Fruit fly (Drosophila melanogaster) whole organism, embryonic: ENCODE data around the gene IntS2.

Experiments
- Adf1 ChIP-seq: fragments of 200-800 bp; sonication (Bioruptor generic); IDR thresholded peaks from 2 replicates; pipeline ENCODE4 v1.3.6; 2022; ENCODE audit warnings: missing biosample characterization, missing genetic modification characterization
- Atf6 ChIP-seq: fragments of 200-800 bp; sonication (Bioruptor generic); IDR thresholded peaks from 2 replicates; pipeline ENCODE4 v1.3.6; 2022; ENCODE audit warnings: missing biosample characterization, missing genetic modification characterization
- CG10147 ChIP-seq: fragments of 200-800 bp; sonication (Bioruptor generic); optimal IDR thresholded peaks from 2 replicates; lab custom pipeline; 2019; ENCODE audit warnings: missing biosample characterization, mild to moderate bottlenecking, missing genetic modification characterization, moderate library complexity
- CG1024 ChIP-seq: fragments of 200-800 bp; sonication (Bioruptor generic); IDR thresholded peaks from 2 replicates; pipeline ENCODE4 v1.3.6; 2022; ENCODE audit warnings: missing biosample characterization, missing genetic modification characterization
- CG10321 ChIP-seq: fragments of 200-800 bp; sonication (Bioruptor generic); IDR thresholded peaks from 2 replicates; pipeline ENCODE4 v1.3.6; 2022; ENCODE audit warnings: missing biosample characterization, missing genetic modification characterization
- CG12769 ChIP-seq: fragments of 200-800 bp; sonication (Bioruptor generic); optimal IDR thresholded peaks from 2 replicates; lab custom pipeline; 2019; ENCODE audit warnings: missing biosample characterization, mild to moderate bottlenecking, missing genetic modification characterization, moderate library complexity
- CG13424 ChIP-seq: fragments of 200-800 bp; sonication (Bioruptor generic); optimal IDR thresholded peaks from 2 replicates; lab custom pipeline; 2019; ENCODE audit warnings: missing biosample characterization, mild to moderate bottlenecking, missing genetic modification characterization, moderate library complexity
- CG14860 ChIP-seq: fragments of 200-800 bp; sonication (Bioruptor generic); IDR thresholded peaks from 3 replicates; pipeline ENCODE4 v1.3.6; 2022; ENCODE audit warnings: missing biosample characterization, missing genetic modification characterization; ENCODE audit not compliant: partially characterized antibody
- CG15011 ChIP-seq: fragments of 200-800 bp; sonication (Bioruptor generic); optimal IDR thresholded peaks from 3 replicates; lab custom pipeline; 2018; ENCODE audit warnings: missing biosample characterization, mild to moderate bottlenecking, missing genetic modification characterization
- CG17912 ChIP-seq: fragments of 200-800 bp; sonication (Bioruptor generic); optimal IDR thresholded peaks from 2 replicates; lab custom pipeline; 2018; ENCODE audit warnings: missing biosample characterization, mild to moderate bottlenecking, missing genetic modification characterization
- CG2889 ChIP-seq: fragments of 200-800 bp; sonication (Bioruptor generic); IDR thresholded peaks from 3 replicates; pipeline ENCODE4 v1.3.6; 2022; ENCODE audit warnings: missing biosample characterization, missing genetic modification characterization
- CG31388 ChIP-seq: fragments of 200-800 bp; sonication (Bioruptor generic); optimal IDR thresholded peaks from 2 replicates; lab custom pipeline; 2016; ENCODE audit warnings: missing biosample characterization, missing genetic modification characterization
- CG3281 ChIP-seq: fragments of 200-800 bp; sonication (Bioruptor generic); optimal IDR thresholded peaks from 3 replicates; lab custom pipeline; 2017; ENCODE audit warnings: missing biosample characterization, mild to moderate bottlenecking, missing genetic modification characterization
- CG3995 ChIP-seq: fragments of 200-800 bp; sonication (Bioruptor generic); optimal IDR thresholded peaks from 3 replicates; lab custom pipeline; 2016; ENCODE audit warnings: missing biosample characterization, missing genetic modification characterization
- CG6813 ChIP-seq: fragments of 200-800 bp; sonication (Bioruptor generic); optimal IDR thresholded peaks from 2 replicates; lab custom pipeline; 2017; ENCODE audit warnings: missing biosample characterization, missing genetic modification characterization, mild to moderate bottlenecking, moderate library complexity, missing genetic modification reagents
- CG7963 ChIP-seq: fragments of 200-800 bp; sonication (Bioruptor generic); IDR thresholded peaks from 3 replicates; pipeline ENCODE4 v1.3.6; 2022; ENCODE audit warnings: missing biosample characterization, missing genetic modification characterization; ENCODE audit not compliant: partially characterized antibody
- CG8089 ChIP-seq: fragments of 200-800 bp; sonication (Bioruptor generic); optimal IDR thresholded peaks from 3 replicates; lab custom pipeline; 2016; ENCODE audit warnings: missing biosample characterization, missing genetic modification characterization
- D ChIP-seq, 2 experiments: fragments of 200-800 bp in 1 of 2; fragments of >200 bp in 1 of 2; sonication (Bioruptor generic) in 1 of 2; optimal IDR thresholded peaks; 2 replicates in 1 of 2; 3 replicates in 1 of 2; lab custom pipeline; 2017; ENCODE audit warnings: mild to moderate bottlenecking in 1 of 2, missing biosample characterization in 1 of 2, missing genetic modification characterization in 1 of 2, missing genetic modification reagents in 1 of 2
- Dip2 ChIP-seq: fragments of 200-800 bp; sonication (Bioruptor generic); IDR thresholded peaks from 2 replicates; pipeline ENCODE4 v1.3.6; 2022; ENCODE audit warnings: missing biosample characterization, missing genetic modification characterization
- Dip3 ChIP-seq: fragments of 200-800 bp; sonication (Bioruptor generic); optimal IDR thresholded peaks from 3 replicates; lab custom pipeline; 2016; ENCODE audit warnings: missing biosample characterization, missing genetic modification characterization
- Dp ChIP-seq: fragments of 200-800 bp; sonication (Bioruptor generic); optimal IDR thresholded peaks from 2 replicates; lab custom pipeline; 2018; ENCODE audit warnings: missing biosample characterization, mild to moderate bottlenecking, missing genetic modification characterization, moderate library complexity
- E2f2 ChIP-seq: fragments of 200-800 bp; sonication (Bioruptor generic); IDR thresholded peaks from 2 replicates; pipeline ENCODE4 v1.3.6; 2022; ENCODE audit warnings: missing biosample characterization, missing genetic modification characterization
- Elba2 ChIP-seq: fragments of 200-800 bp; sonication (Bioruptor generic); optimal IDR thresholded peaks from 3 replicates; lab custom pipeline; 2016; ENCODE audit warnings: missing biosample characterization, missing genetic modification characterization
- Gsc ChIP-seq: fragments of 200-800 bp; sonication (Bioruptor generic); IDR thresholded peaks from 2 replicates; pipeline ENCODE4 v1.3.6; 2022; ENCODE audit warnings: missing biosample characterization, missing genetic modification characterization
- HLH54F ChIP-seq: fragments of 200-800 bp; sonication (Bioruptor generic); optimal IDR thresholded peaks from 3 replicates; lab custom pipeline; 2016; ENCODE audit warnings: missing biosample characterization, missing genetic modification characterization
- Hmr ChIP-seq: fragments of 200-800 bp; sonication (Bioruptor generic); optimal IDR thresholded peaks from 3 replicates; lab custom pipeline; 2017; ENCODE audit warnings: mild to moderate bottlenecking, missing biosample characterization, missing genetic modification reagents, missing genetic modification characterization
- Hsf ChIP-seq: fragments of 200-800 bp; sonication (Bioruptor generic); optimal IDR thresholded peaks from 3 replicates; lab custom pipeline; 2016; ENCODE audit warnings: missing biosample characterization, missing genetic modification characterization
- Kr ChIP-seq: fragments of 200-800 bp; sonication (Bioruptor generic); optimal IDR thresholded peaks from 2 replicates; lab custom pipeline; 2017; ENCODE audit warnings: missing biosample characterization, mild to moderate bottlenecking, missing genetic modification characterization
- Med ChIP-seq: fragments of 200-800 bp; sonication (Bioruptor generic); peaks from one replicate; lab custom pipeline; 2016; ENCODE audit warnings: missing biosample characterization, missing genetic modification characterization, mild to moderate bottlenecking, inconsistent platforms, moderate library complexity
- NfI ChIP-seq: fragments of 200-800 bp; sonication (Bioruptor generic); optimal IDR thresholded peaks from 3 replicates; lab custom pipeline; 2018; ENCODE audit warnings: missing biosample characterization, mild to moderate bottlenecking, missing genetic modification characterization, moderate library complexity
- Scr ChIP-seq: fragments of 200-800 bp; sonication (Bioruptor generic); IDR thresholded peaks from 2 replicates; pipeline ENCODE4 v1.3.6; 2022; ENCODE audit warnings: missing biosample characterization, missing genetic modification characterization; ENCODE audit not compliant: partially characterized antibody
- Taf1 ChIP-seq: fragments of 200-800 bp; sonication (Bioruptor generic); IDR thresholded peaks from 2 replicates; pipeline ENCODE4 v1.3.6; 2022; ENCODE audit warnings: missing biosample characterization, missing genetic modification characterization
- Vsx1 ChIP-seq: fragments of 200-800 bp; sonication (Bioruptor generic); optimal IDR thresholded peaks from 2 replicates; lab custom pipeline; 2017; ENCODE audit warnings: missing biosample characterization, mild to moderate bottlenecking, missing genetic modification characterization, missing genetic modification reagents
- abd-A ChIP-seq: fragments of 200-800 bp; sonication (Bioruptor generic); optimal IDR thresholded peaks from 3 replicates; lab custom pipeline; 2019; ENCODE audit warnings: missing biosample characterization, mild to moderate bottlenecking, missing genetic modification characterization, moderate library complexity
- emc ChIP-seq: fragments of 200-800 bp; sonication (Bioruptor generic); optimal IDR thresholded peaks from 2 replicates; lab custom pipeline; 2016; ENCODE audit warnings: missing biosample characterization, missing genetic modification characterization
- esg ChIP-seq: fragments of 200-800 bp; sonication (Bioruptor generic); conservative IDR thresholded peaks from 2 replicates; pipeline ENCODE4 v1.3.6; 2022; ENCODE audit warnings: missing biosample characterization, missing genetic modification characterization
- fru ChIP-seq: fragments of >200 bp; optimal IDR thresholded peaks from 2 replicates; lab custom pipeline; 2017
- gsb ChIP-seq: fragments of 200-800 bp; sonication (Bioruptor generic); IDR thresholded peaks from 2 replicates; pipeline ENCODE4 v1.3.6; 2022; ENCODE audit warnings: missing biosample characterization, missing genetic modification characterization
- hb ChIP-seq: fragments of 200-800 bp; sonication (Bioruptor generic); IDR thresholded peaks from 3 replicates; pipeline ENCODE4 v1.3.6; 2022; ENCODE audit warnings: missing biosample characterization, missing genetic modification characterization; ENCODE audit not compliant: partially characterized antibody
- hkb ChIP-seq, 2 experiments: fragments of 200-800 bp in 1 of 2; fragments of >200 bp in 1 of 2; sonication (Bioruptor generic) in 1 of 2; IDR thresholded peaks in 1 of 2; optimal IDR thresholded peaks in 1 of 2; 2 replicates each; pipeline versions ENCODE4 v1.3.6 to Lab custom; 2017 to 2022; ENCODE audit warnings: missing biosample characterization in 1 of 2, missing genetic modification characterization in 1 of 2
- insv ChIP-seq, 2 experiments: fragments of 200-800 bp; sonication (Bioruptor generic); optimal IDR thresholded peaks; 3 replicates each; lab custom pipeline; 2016 to 2018; ENCODE audit warnings: missing biosample characterization in 2 of 2, missing genetic modification characterization in 2 of 2
- odd ChIP-seq: fragments of 200-800 bp; sonication (Bioruptor generic); optimal IDR thresholded peaks from 2 replicates; lab custom pipeline; 2017; ENCODE audit warnings: missing biosample characterization, mild to moderate bottlenecking, missing genetic modification characterization
- slbo ChIP-seq: fragments of 200-800 bp; sonication (Bioruptor generic); IDR thresholded peaks from 2 replicates; pipeline ENCODE4 v1.3.6; 2022; ENCODE audit warnings: missing biosample characterization, missing genetic modification characterization
- tgo ChIP-seq: fragments of 200-800 bp; sonication (Bioruptor generic); IDR thresholded peaks from 3 replicates; pipeline ENCODE4 v1.3.6; 2022; ENCODE audit warnings: missing biosample characterization, missing genetic modification characterization
- twi ChIP-seq: fragments of 200-800 bp; optimal IDR thresholded peaks from 2 replicates; lab custom pipeline; 2019; ENCODE audit warnings: missing biosample characterization, mild to moderate bottlenecking, missing genetic modification characterization, moderate library complexity
- unc-4 ChIP-seq: fragments of 200-800 bp; sonication (Bioruptor generic); IDR thresholded peaks from 2 replicates; pipeline ENCODE4 v1.3.6; 2022; ENCODE audit warnings: missing biosample characterization, missing genetic modification characterization; ENCODE audit not compliant: partially characterized antibody
- wek ChIP-seq: fragments of 200-800 bp; sonication (Bioruptor generic); optimal IDR thresholded peaks from 3 replicates; lab custom pipeline; 2018; ENCODE audit warnings: missing biosample characterization, mild to moderate bottlenecking, missing genetic modification characterization, moderate library complexity

IntS2 gene

dm6 chrX:17702738-17703570 lies 46.3 kb upstream of the IntS2 start, which contains the start of the genes CG8188 and par-6 (continued):
- TF ChIP-seq CG3281 (GFP tag; lab: Kevin White, UChicago) (peak; percentile 92), CG3995 (GFP tag; lab: Kevin White, UChicago) (peak; percentile 25), Gsc (GFP tag; lab: Robert Waterston, UW) (no peak), CG14860 (GFP tag; lab: Robert Waterston, UW) (peak; percentile 60; the same call in 2 of the 3 replicates), CG8089 (GFP tag; lab: Kevin White, UChicago) (peak; percentile 86), wek (peak; percentile 67), Atf6 (peak; percentile 87), gsb (peak; percentile 67), Dp (GFP tag; lab: Kevin White, UChicago) (peak; percentile 26), Dip2 (GFP tag; lab: Robert Waterston, UW) (no peak), slbo (GFP tag; lab: Robert Waterston, UW) (peak; percentile 94), Elba2 (GFP tag; lab: Kevin White, UChicago) (peak; percentile 89), CG13424 (tag; lab: Kevin White, UChicago) (peak; percentile 86), CG10147 (GFP tag; lab: Kevin White, UChicago) (peak; percentile 83), CG10321 (GFP tag; lab: Robert Waterston, UW) (peak; percentile 58; the same call in 1 of the 2 replicates), Vsx1 (GFP tag; lab: Kevin White, UChicago) (peak; percentile 49), esg (GFP tag; lab: Robert Waterston, UW) (peak; percentile 89), E2f2 (GFP tag; lab: Robert Waterston, UW) (peak; percentile 70), Hmr (peak; percentile 88), CG6813 (GFP tag; lab: Kevin White, UChicago) (peak; percentile 68), Dip3 (GFP tag; lab: Kevin White, UChicago) (peak; percentile 86), unc-4 (GFP tag; lab: Robert Waterston, UW) (peak; percentile 67), abd-A (tag; lab: Kevin White, UChicago) (no peak), NfI (peak; percentile 89), insv (GFP tag; optimal IDR thresholded peaks at IDR 0.05; lab: Kevin White, UChicago) (peak; percentile 63 to 92), HLH54F (GFP tag; lab: Kevin White, UChicago) (peak; percentile 88), tgo (peak; percentile 88), Hsf (GFP tag; lab: Kevin White, UChicago) (peak; percentile 92), odd (peak; percentile 73), CG2889 (GFP tag; lab: Robert Waterston, UW) (peak; percentile 81), Scr (GFP tag; lab: Robert Waterston, UW) (peak; percentile 79), D (optimal IDR thresholded peaks at IDR 0.05; lab: Kevin White, UChicago) (no peak), D (GFP tag; optimal IDR thresholded peaks at IDR 0.05; lab: Kevin White, UChicago) (peak; percentile 50), hb (peak; percentile 62; the same call in 2 of the 3 replicates), Adf1 (GFP tag; lab: Robert Waterston, UW) (peak; percentile 61), CG31388 (GFP tag; lab: Kevin White, UChicago) (peak; percentile 56), emc (peak; percentile 68), fru (no peak), CG17912 (GFP tag; lab: Kevin White, UChicago) (peak; percentile 74), CG1024 (GFP tag; lab: Robert Waterston, UW) (peak; percentile 46), twi (tag; lab: Kevin White, UChicago) (peak; percentile 71), CG12769 (tag; lab: Kevin White, UChicago) (peak; percentile 78), Kr (GFP tag; lab: Kevin White, UChicago) (no peak), Med (peak; percentile 99), CG15011 (GFP tag; lab: Kevin White, UChicago) (peak; percentile 49), CG7963 (no peak), hkb (optimal IDR thresholded peaks at IDR 0.05; lab: Kevin White, UChicago) (peak; percentile 86), hkb (GFP tag; IDR thresholded peaks at IDR 0.05; lab: Robert Waterston, UW) (peak; percentile 86), Taf1 (GFP tag; lab: Robert Waterston, UW) (peak; percentile 75; the same call in 1 of the 2 replicates)
